Worm (Caenorhabditis elegans) whole organism, midembryonic: ENCODE measurements around the gene Y73C8C.8.

Experiments
- flt-1 ChIP-seq: fragments of 200-800 bp; sonication (Bioruptor generic); IDR thresholded peaks from 2 replicates; pipeline ENCODE4 v1.3.6; 2022; ENCODE audit warnings: missing genetic modification characterization, missing compliant biosample characterization
- med-1 ChIP-seq: sonication (generic microtip); optimal IDR thresholded peaks from 2 replicates; lab custom pipeline; 2017; ENCODE audit warnings: missing genetic modification characterization, mild to moderate bottlenecking, missing compliant biosample characterization, antibody characterized with exemption, missing genetic modification reagents; ENCODE audit not compliant: insufficient read depth

DNA sequence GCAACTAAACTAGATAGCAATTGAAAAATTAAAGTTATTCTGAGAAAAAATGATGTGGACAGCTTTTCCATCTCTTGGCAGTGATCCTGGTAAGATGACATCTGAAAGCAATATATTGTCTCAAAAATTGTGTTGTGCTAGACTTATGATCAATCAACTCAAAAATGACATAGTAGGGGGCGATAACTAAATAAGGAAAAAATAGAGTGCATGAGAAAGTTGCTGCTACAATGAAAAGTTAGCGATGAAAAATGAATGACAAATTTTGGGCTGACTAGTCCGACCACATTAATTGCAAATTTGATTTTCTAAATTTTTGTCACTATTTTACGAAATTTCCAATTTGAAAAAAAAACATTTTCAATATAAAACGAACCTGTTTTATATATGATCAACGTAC is 27.5 kb upstream of the Y73C8C.8 start, which contains the start of gene srab-9:
- no peak for TF ChIP-seq med-1 (GFP tag; lab: Kevin White, UChicago)
- TF ChIP-seq flt-1 (GFP tag; lab: Robert Waterston, UW): no peak
